Worm (Caenorhabditis elegans) whole organism, L3 larva: Measurements from ENCODE around the gene sri-33.
"Not testable (repeated sequence)": the region's sequence is repeated elsewhere in the genome, so short reads cannot be mapped to it uniquely, and the experiment has no call there.

Source experiments
- R02D3.7 ChIP-seq: fragments of 150-350 bp; optimal IDR thresholded peaks from 2 replicates; lab custom pipeline; 2014; ENCODE audit warnings: missing biosample characterization, missing genetic modification characterization
- ZK546.5 ChIP-seq: sonication (generic microtip); optimal IDR thresholded peaks from 2 replicates; lab custom pipeline; 2017; ENCODE audit warnings: missing biosample characterization, missing genetic modification characterization
- aly-2 ChIP-seq: fragments of 150-350 bp; optimal IDR thresholded peaks from 2 replicates; lab custom pipeline; 2014; ENCODE audit warnings: missing biosample characterization, missing genetic modification characterization
- ama-1 ChIP-seq: fragments of 150-350 bp; optimal IDR thresholded peaks from 2 replicates; lab custom pipeline; 2018
- ceh-16 ChIP-seq: sonication (generic microtip); optimal IDR thresholded peaks from 2 replicates; lab custom pipeline; 2017; ENCODE audit warnings: missing biosample characterization, missing genetic modification characterization
- ceh-28 ChIP-seq: fragments of 150-350 bp; optimal IDR thresholded peaks from 2 replicates; lab custom pipeline; 2014; ENCODE audit warnings: missing biosample characterization, missing genetic modification reagents, missing genetic modification characterization
- ceh-9 ChIP-seq: sonication (generic microtip); optimal IDR thresholded peaks from 2 replicates; lab custom pipeline; 2018; ENCODE audit warnings: missing biosample characterization, missing genetic modification characterization
- egl-27 ChIP-seq: sonication (generic microtip); optimal IDR thresholded peaks from 4 replicates; lab custom pipeline; 2017; ENCODE audit warnings: missing biosample characterization, missing genetic modification reagents, missing genetic modification characterization
- egl-5 ChIP-seq: fragments of 150-350 bp; optimal IDR thresholded peaks from 2 replicates; lab custom pipeline; 2017; ENCODE audit warnings: missing biosample characterization, missing genetic modification reagents, missing genetic modification characterization, inconsistent platforms
- elt-1 ChIP-seq: fragments of 150-350 bp; optimal IDR thresholded peaks from 2 replicates; lab custom pipeline; 2014; ENCODE audit warnings: missing biosample characterization, missing genetic modification characterization
- elt-2 ChIP-seq: sonication (generic microtip); optimal IDR thresholded peaks from 2 replicates; lab custom pipeline; 2016; ENCODE audit warnings: missing genetic modification reagents, mild to moderate bottlenecking, missing genetic modification characterization, missing compliant biosample characterization
- elt-3 ChIP-seq, 3 experiments: fragments of 150-350 bp in 1 of 3; sonication (generic microtip) in 2 of 3; optimal IDR thresholded peaks; 2 replicates in 2 of 3; 4 replicates in 1 of 3; lab custom pipeline; 2014 to 2017; ENCODE audit warnings: missing biosample characterization in 3 of 3, missing genetic modification characterization in 3 of 3
- eor-1 ChIP-seq, 2 experiments: fragments of 150-350 bp; optimal IDR thresholded peaks; 2 replicates each; lab custom pipeline; 2014 to 2018; ENCODE audit warnings: missing biosample characterization in 2 of 2, missing genetic modification characterization in 2 of 2
- fkh-2 ChIP-seq: fragments of 150-350 bp; optimal IDR thresholded peaks from 2 replicates; lab custom pipeline; 2014; ENCODE audit warnings: missing biosample characterization, missing genetic modification reagents, missing genetic modification characterization
- fos-1 ChIP-seq: fragments of 150-350 bp; optimal IDR thresholded peaks from 2 replicates; lab custom pipeline; 2014; ENCODE audit warnings: missing biosample characterization, missing genetic modification characterization
- jun-1 ChIP-seq: fragments of 150-350 bp; optimal IDR thresholded peaks from 2 replicates; lab custom pipeline; 2014; ENCODE audit warnings: missing biosample characterization, missing genetic modification reagents, missing genetic modification characterization
- lin-15B ChIP-seq: fragments of 150-350 bp; optimal IDR thresholded peaks from 2 replicates; lab custom pipeline; 2014; ENCODE audit warnings: missing biosample characterization, missing genetic modification characterization
- lsy-12 ChIP-seq: sonication (generic microtip); optimal IDR thresholded peaks from 2 replicates; lab custom pipeline; 2016; ENCODE audit warnings: mild to moderate bottlenecking, missing genetic modification characterization, missing compliant biosample characterization
- mdl-1 ChIP-seq: fragments of 150-350 bp; optimal IDR thresholded peaks from 2 replicates; lab custom pipeline; 2014; ENCODE audit warnings: missing biosample characterization, missing genetic modification characterization
- mml-1 ChIP-seq: fragments of 150-350 bp; sonication (generic microtip); optimal IDR thresholded peaks from 3 replicates; lab custom pipeline; 2014; ENCODE audit warnings: missing biosample characterization, missing genetic modification characterization
- nfya-1 ChIP-seq: sonication (generic microtip); optimal IDR thresholded peaks from 2 replicates; lab custom pipeline; 2017; ENCODE audit warnings: missing genetic modification characterization, mild to moderate bottlenecking, missing compliant biosample characterization, antibody characterized with exemption, moderate library complexity; ENCODE audit not compliant: insufficient read depth
- nhr-11 ChIP-seq: fragments of 150-350 bp; optimal IDR thresholded peaks from 2 replicates; lab custom pipeline; 2014; ENCODE audit warnings: missing biosample characterization, missing genetic modification characterization
- nhr-12 ChIP-seq: fragments of 150-350 bp; optimal IDR thresholded peaks from 2 replicates; lab custom pipeline; 2014; ENCODE audit warnings: missing biosample characterization, missing genetic modification characterization
- nhr-23 ChIP-seq: fragments of 150-350 bp; optimal IDR thresholded peaks from 2 replicates; lab custom pipeline; 2014; ENCODE audit warnings: missing biosample characterization, missing genetic modification reagents, missing genetic modification characterization
- nhr-25 ChIP-seq: sonication (generic microtip); optimal IDR thresholded peaks from 2 replicates; lab custom pipeline; 2017; ENCODE audit warnings: missing biosample characterization, missing genetic modification characterization
- nhr-28 ChIP-seq: fragments of 150-350 bp; optimal IDR thresholded peaks from 2 replicates; lab custom pipeline; 2014; ENCODE audit warnings: missing biosample characterization, missing genetic modification characterization
- nhr-67 ChIP-seq: fragments of 150-350 bp; optimal IDR thresholded peaks from 2 replicates; lab custom pipeline; 2014; ENCODE audit warnings: missing biosample characterization, missing genetic modification characterization
- nhr-77 ChIP-seq: fragments of 150-350 bp; optimal IDR thresholded peaks from 2 replicates; lab custom pipeline; 2014; ENCODE audit warnings: missing biosample characterization, missing genetic modification characterization
- pha-4 ChIP-seq: fragments of 150-350 bp; optimal IDR thresholded peaks from 2 replicates; lab custom pipeline; 2014; ENCODE audit warnings: missing biosample characterization, missing genetic modification reagents, missing genetic modification characterization
- pqm-1 ChIP-seq: fragments of 150-350 bp; optimal IDR thresholded peaks from 2 replicates; lab custom pipeline; 2017; ENCODE audit warnings: missing biosample characterization, missing genetic modification characterization, inconsistent platforms
- sea-2 ChIP-seq: fragments of 150-350 bp; sonication (generic microtip); optimal IDR thresholded peaks from 4 replicates; lab custom pipeline; 2014; ENCODE audit warnings: missing biosample characterization, missing genetic modification reagents, missing genetic modification characterization
- skn-1 ChIP-seq: fragments of 150-350 bp; optimal IDR thresholded peaks from 2 replicates; lab custom pipeline; 2014; ENCODE audit warnings: missing biosample characterization, missing genetic modification characterization
- snpc-4 ChIP-seq: fragments of 150-350 bp; optimal IDR thresholded peaks from 2 replicates; lab custom pipeline; 2014; ENCODE audit warnings: missing biosample characterization, missing genetic modification characterization
- tbx-2 ChIP-seq: sonication (generic microtip); optimal IDR thresholded peaks from 2 replicates; lab custom pipeline; 2016; ENCODE audit warnings: mild to moderate bottlenecking, missing genetic modification characterization, missing compliant biosample characterization
- unc-39 ChIP-seq: sonication (generic microtip); optimal IDR thresholded peaks from 4 replicates; lab custom pipeline; 2017; ENCODE audit warnings: missing biosample characterization, missing genetic modification characterization
- zag-1 ChIP-seq: fragments of 150-350 bp; optimal IDR thresholded peaks from 2 replicates; lab custom pipeline; 2014; ENCODE audit warnings: missing biosample characterization, missing genetic modification characterization
- ztf-11 ChIP-seq: fragments of 150-350 bp; optimal IDR thresholded peaks from 2 replicates; lab custom pipeline; 2014; ENCODE audit warnings: missing biosample characterization, missing genetic modification characterization

Gene sri-33

ce11 chrII:3177663-3178062 lies 21.0 kb upstream of the sri-33 start, which contains the start of gene sri-40:
Gene sri-40, plus strand, starts transcription at chrII:3177963.
- not testable (repeated sequence) for TF ChIP-seq nhr-77, nhr-67, lin-15B (tag; lab: Kevin White, UChicago)

ce11 chrII:3172176-3172575 lies 15.5 kb upstream of the sri-33 start, which contains the start of gene Y27F2A.10:
Gene Y27F2A.10, minus strand, starts transcription at chrII:3172276.
- no peak for TF ChIP-seq fos-1 (tag; lab: Kevin White, UChicago)
- TF ChIP-seq unc-39 (tag; lab: Kevin White, UChicago) = no peak
- no peak for TF ChIP-seq zag-1 (tag; lab: Kevin White, UChicago)
- TF ChIP-seq nhr-23 (tag; lab: Kevin White, UChicago) = no peak
- TF ChIP-seq fkh-2 (tag; lab: Kevin White, UChicago) = no peak
- no peak for TF ChIP-seq nhr-77 (tag; lab: Kevin White, UChicago)
- TF ChIP-seq nhr-11 = no peak
- TF ChIP-seq egl-27 = no peak
- TF ChIP-seq R02D3.7 (tag; lab: Kevin White, UChicago) = no peak
- no peak for TF ChIP-seq jun-1 (tag; lab: Kevin White, UChicago)
- no peak for TF ChIP-seq nhr-25 (tag; lab: Kevin White, UChicago)
- TF ChIP-seq ama-1 = no peak
- TF ChIP-seq nhr-12 = no peak
- TF ChIP-seq skn-1 = no peak
- TF ChIP-seq pqm-1 (tag; lab: Kevin White, UChicago) = no peak
- no peak for TF ChIP-seq lin-15B (tag; lab: Kevin White, UChicago)

DNA sequence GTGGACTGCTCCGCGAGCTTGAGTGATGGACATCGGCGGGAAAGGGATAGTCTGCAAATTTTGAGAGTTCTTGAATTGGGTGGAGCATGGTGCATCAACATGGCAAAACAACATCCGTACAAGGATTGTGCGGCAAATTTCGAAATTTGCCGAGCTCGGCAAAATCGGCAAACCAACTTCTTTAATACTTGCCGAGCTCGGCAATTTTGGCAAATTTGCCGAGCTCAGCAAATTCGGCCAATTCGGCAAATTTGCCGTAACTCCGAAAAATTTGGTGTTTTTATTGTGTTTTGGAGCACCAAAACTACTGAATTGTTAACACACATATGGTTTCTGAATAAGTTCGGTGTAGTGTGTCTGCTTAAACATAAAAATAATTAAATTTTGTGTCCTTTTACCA lies 13.4 kb upstream of the sri-33 start, which contains the start of gene fbxc-55:
fbxc-55 (minus strand) TSS at position 101 of the 400 bp plus-strand sequence.
- TF ChIP-seq ceh-16 (tag; lab: Kevin White, UChicago) (no peak), eor-1 (tag; optimal IDR thresholded peaks at IDR 0.05; lab: Kevin White, UChicago) (no peak), zag-1 (tag; lab: Kevin White, UChicago) (no peak), fkh-2 (tag; lab: Kevin White, UChicago) (no peak), sea-2 (GFP tag; lab: Kevin White, UChicago) (no peak), skn-1 (no peak), nhr-67 (tag; lab: Kevin White, UChicago) (no peak), ztf-11 (no peak), lsy-12 (tag; lab: Kevin White, UChicago) (no peak), egl-5 (tag; lab: Kevin White, UChicago) (no peak), elt-3 (tag; optimal IDR thresholded peaks at IDR 0.05; lab: Kevin White, UChicago) (no peak), nhr-77 (tag; lab: Kevin White, UChicago) (no peak), nhr-28 (no peak), nhr-23 (tag; lab: Kevin White, UChicago) (no peak), tbx-2 (tag; lab: Kevin White, UChicago) (no peak), elt-1 (tag; lab: Kevin White, UChicago) (no peak)

DNA sequence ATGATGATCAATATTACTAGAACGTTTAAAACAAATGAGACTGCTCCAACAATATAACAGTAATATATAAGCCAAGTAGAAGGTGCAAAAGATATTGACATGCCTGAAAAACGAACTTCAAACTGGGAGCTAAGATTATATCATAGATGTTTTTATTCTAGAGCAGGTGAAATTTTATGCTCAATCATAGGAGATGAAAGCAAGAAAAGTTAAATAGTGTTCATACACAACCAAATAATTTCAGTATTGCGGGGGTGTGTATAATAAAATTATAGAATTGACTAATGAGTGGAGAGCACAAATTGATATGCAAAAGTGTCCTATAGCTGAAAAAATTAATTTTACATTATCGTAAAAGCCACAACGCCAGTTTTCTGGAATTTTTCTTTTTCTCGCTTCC lies 2.3 kb upstream of the sri-33 start, which contains the start of gene sri-34:
sri-34 (minus strand) TSS at position 101 of the 400 bp plus-strand sequence.
- no peak for TF ChIP-seq jun-1 (tag; lab: Kevin White, UChicago)
- TF ChIP-seq ZK546.5 = no peak
- no peak for TF ChIP-seq lsy-12 (tag; lab: Kevin White, UChicago)
- TF ChIP-seq mdl-1 (tag; lab: Kevin White, UChicago) = no peak
- no peak for TF ChIP-seq sea-2 (GFP tag; lab: Kevin White, UChicago)

DNA sequence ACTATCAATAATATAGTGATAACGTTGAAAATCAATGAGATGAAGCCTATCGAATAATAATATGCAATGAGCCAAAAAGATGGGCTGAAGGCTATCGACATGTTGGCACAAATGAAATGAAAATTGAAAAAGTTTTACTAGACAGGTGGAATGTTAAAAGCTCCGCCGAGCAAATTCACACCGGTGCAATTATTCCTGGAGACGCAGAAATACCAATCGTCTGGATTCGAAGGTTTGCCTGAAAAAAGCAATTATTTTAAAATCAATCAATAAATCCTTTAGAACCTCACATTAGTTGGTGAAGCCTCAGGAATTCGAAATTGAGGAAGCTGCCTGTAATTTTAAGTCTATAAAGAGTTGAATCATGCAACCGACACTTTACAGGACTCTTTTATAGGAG lies 2.3 kb downstream of the sri-33 start, which contains the start of gene sri-32:
sri-32 (minus strand) TSS at position 101 of the 400 bp plus-strand sequence.
- no peak for TF ChIP-seq ceh-28 (tag; lab: Kevin White, UChicago)
- TF ChIP-seq elt-3 (tag; optimal IDR thresholded peaks at IDR 0.05; lab: Kevin White, UChicago) = no peak
- no peak for TF ChIP-seq lsy-12 (tag; lab: Kevin White, UChicago)
- no peak for TF ChIP-seq mml-1 (tag; lab: Kevin White, UChicago)
- TF ChIP-seq elt-1 (tag; lab: Kevin White, UChicago) = no peak
- TF ChIP-seq nhr-77 (tag; lab: Kevin White, UChicago) = no peak
- no peak for TF ChIP-seq aly-2 (tag; lab: Kevin White, UChicago)
- no peak for TF ChIP-seq nfya-1
- TF ChIP-seq egl-27 = no peak
- no peak for TF ChIP-seq elt-2
- no peak for TF ChIP-seq pqm-1 (tag; lab: Kevin White, UChicago)
- no peak for TF ChIP-seq snpc-4 (tag; lab: Kevin White, UChicago)
- no peak for TF ChIP-seq jun-1 (tag; lab: Kevin White, UChicago)
- TF ChIP-seq fos-1 (tag; lab: Kevin White, UChicago) = no peak
- TF ChIP-seq pha-4 (tag; lab: Kevin White, UChicago) = no peak
- no peak for TF ChIP-seq zag-1 (tag; lab: Kevin White, UChicago)
- TF ChIP-seq ceh-9 (tag; lab: Kevin White, UChicago) = no peak
